Fruit fly (Drosophila melanogaster) whole organism, embryonic: Measurements from ENCODE around the gene Or22b.

Source experiments
- Awh ChIP-seq: fragments of 200-800 bp; sonication (Bioruptor generic); IDR thresholded peaks from 2 replicates; pipeline ENCODE4, ENCODE4 v1.3.6; 2022; ENCODE audit warnings: missing biosample characterization, missing genetic modification characterization
- Blimp-1 ChIP-seq: fragments of 200-800 bp; sonication (Bioruptor generic); optimal IDR thresholded peaks from 3 replicates; lab custom pipeline; 2018; ENCODE audit warnings: missing biosample characterization, missing genetic modification characterization, mild to moderate bottlenecking, moderate library complexity, missing genetic modification reagents
- CG10565 ChIP-seq: fragments of 200-800 bp; sonication (Bioruptor generic); optimal IDR thresholded peaks from 3 replicates; lab custom pipeline; 2016; ENCODE audit warnings: missing biosample characterization, mild to moderate bottlenecking, missing genetic modification characterization
- CG10979 ChIP-seq: fragments of 200-800 bp; sonication (Bioruptor generic); optimal IDR thresholded peaks from 2 replicates; lab custom pipeline; 2018; ENCODE audit warnings: missing biosample characterization, mild to moderate bottlenecking, missing genetic modification characterization, moderate library complexity
- CG12769 ChIP-seq: fragments of 200-800 bp; sonication (Bioruptor generic); optimal IDR thresholded peaks from 2 replicates; lab custom pipeline; 2019; ENCODE audit warnings: missing biosample characterization, mild to moderate bottlenecking, missing genetic modification characterization, moderate library complexity
- CG13296 ChIP-seq: fragments of 200-800 bp; sonication (Bioruptor generic); optimal IDR thresholded peaks from 3 replicates; lab custom pipeline; 2018; ENCODE audit warnings: missing biosample characterization, mild to moderate bottlenecking, missing genetic modification characterization
- CG13775 ChIP-seq: fragments of 200-800 bp; sonication (Bioruptor generic); optimal IDR thresholded peaks from 3 replicates; lab custom pipeline; 2017; ENCODE audit warnings: missing biosample characterization, mild to moderate bottlenecking, missing genetic modification characterization
- CG17359 ChIP-seq: fragments of 200-800 bp; sonication (Bioruptor generic); optimal IDR thresholded peaks from 3 replicates; lab custom pipeline; 2018; ENCODE audit warnings: missing biosample characterization, mild to moderate bottlenecking, missing genetic modification characterization, moderate library complexity
- CG18764 ChIP-seq: fragments of 200-800 bp; sonication (Bioruptor generic); optimal IDR thresholded peaks from 3 replicates; lab custom pipeline; 2016; ENCODE audit warnings: missing biosample characterization, missing genetic modification characterization
- CG2678 ChIP-seq: fragments of 200-800 bp; sonication (Bioruptor generic); optimal IDR thresholded peaks from 3 replicates; lab custom pipeline; 2019; ENCODE audit warnings: missing biosample characterization, mild to moderate bottlenecking, missing genetic modification characterization, moderate library complexity
- CG2712 ChIP-seq: fragments of 200-800 bp; optimal IDR thresholded peaks from 3 replicates; lab custom pipeline; 2019; ENCODE audit warnings: missing biosample characterization, mild to moderate bottlenecking, missing genetic modification characterization, moderate library complexity
- CG3407 ChIP-seq: fragments of 200-800 bp; sonication (Bioruptor generic); optimal IDR thresholded peaks from 2 replicates; lab custom pipeline; 2018; ENCODE audit warnings: missing biosample characterization, mild to moderate bottlenecking, missing genetic modification characterization
- CG4730 ChIP-seq: fragments of 200-800 bp; sonication (Bioruptor generic); IDR thresholded peaks from 2 replicates; pipeline ENCODE4 v1.3.6; 2022; ENCODE audit warnings: missing biosample characterization, missing genetic modification characterization
- CG5953 ChIP-seq: fragments of 200-800 bp; sonication (Bioruptor generic); IDR thresholded peaks from 2 replicates; pipeline ENCODE4 v1.3.6; 2022; ENCODE audit warnings: missing biosample characterization, missing genetic modification characterization
- CG6272 ChIP-seq: fragments of 200-800 bp; sonication (Bioruptor generic); IDR thresholded peaks from 2 replicates; pipeline ENCODE4 v1.3.6; 2022; ENCODE audit warnings: missing biosample characterization, missing genetic modification characterization
- CG7928 ChIP-seq: fragments of 200-800 bp; sonication (Bioruptor generic); optimal IDR thresholded peaks from 2 replicates; lab custom pipeline; 2017; ENCODE audit warnings: missing biosample characterization, mild to moderate bottlenecking, missing genetic modification characterization
- CG9932 ChIP-seq: fragments of 200-800 bp; sonication (Bioruptor generic); IDR thresholded peaks from 2 replicates; pipeline ENCODE4 v1.3.6; 2022; ENCODE audit warnings: missing biosample characterization, missing genetic modification characterization
- Chrac-16 ChIP-seq: fragments of 200-800 bp; sonication (Bioruptor generic); optimal IDR thresholded peaks from 3 replicates; lab custom pipeline; 2016; ENCODE audit warnings: missing biosample characterization, missing genetic modification characterization
- H15 ChIP-seq: fragments of 200-800 bp; sonication (Bioruptor generic); IDR thresholded peaks from 3 replicates; pipeline ENCODE4 v1.3.6; 2022; ENCODE audit warnings: missing biosample characterization, missing genetic modification characterization
- Jarid2 ChIP-seq: fragments of 200-800 bp; sonication (Bioruptor generic); optimal IDR thresholded peaks from 3 replicates; lab custom pipeline; 2017; ENCODE audit warnings: mild to moderate bottlenecking, missing biosample characterization, missing genetic modification reagents, missing genetic modification characterization
- MESR4 ChIP-seq: fragments of 200-800 bp; sonication (Bioruptor generic); optimal IDR thresholded peaks from 2 replicates; lab custom pipeline; 2018; ENCODE audit warnings: missing biosample characterization, mild to moderate bottlenecking, missing genetic modification characterization, moderate library complexity
- MTF-1 ChIP-seq: fragments of 200-800 bp; sonication (Bioruptor generic); optimal IDR thresholded peaks from 2 replicates; lab custom pipeline; 2018; ENCODE audit warnings: missing biosample characterization, mild to moderate bottlenecking, missing genetic modification characterization, borderline replicate concordance
- Mes4 ChIP-seq: fragments of 200-800 bp; sonication (Bioruptor generic); optimal IDR thresholded peaks from 2 replicates; lab custom pipeline; 2016; ENCODE audit warnings: missing biosample characterization, missing genetic modification characterization
- Optix ChIP-seq: fragments of 200-800 bp; sonication (Bioruptor generic); IDR thresholded peaks from 3 replicates; pipeline ENCODE4 v1.3.6; 2022; ENCODE audit warnings: missing biosample characterization, missing genetic modification characterization
- Ssrp ChIP-seq: fragments of 200-800 bp; sonication (Bioruptor generic); optimal IDR thresholded peaks from 2 replicates; lab custom pipeline; 2018; ENCODE audit warnings: missing biosample characterization, mild to moderate bottlenecking, missing genetic modification characterization, moderate library complexity
- al ChIP-seq: fragments of 200-800 bp; sonication (Bioruptor generic); IDR thresholded peaks from 2 replicates; pipeline ENCODE4 v1.3.6; 2022; ENCODE audit warnings: missing biosample characterization, missing genetic modification characterization
- az2 ChIP-seq: fragments of 200-800 bp; sonication (Bioruptor generic); optimal IDR thresholded peaks from 3 replicates; lab custom pipeline; 2016; ENCODE audit warnings: missing biosample characterization, missing genetic modification characterization
- eve ChIP-seq, 2 experiments: fragments of >200 bp; optimal IDR thresholded peaks; 2 replicates each; lab custom pipeline; 2017; ENCODE audit warnings: missing biosample characterization in 2 of 2, missing genetic modification characterization in 2 of 2
- gem ChIP-seq: fragments of 200-800 bp; sonication (Bioruptor generic); optimal IDR thresholded peaks from 2 replicates; lab custom pipeline; 2019; ENCODE audit warnings: missing biosample characterization, mild to moderate bottlenecking, missing genetic modification characterization, moderate library complexity
- grn ChIP-seq: fragments of 200-800 bp; sonication (Bioruptor generic); optimal IDR thresholded peaks from 3 replicates; lab custom pipeline; 2017; ENCODE audit warnings: missing biosample characterization, missing genetic modification characterization
- her ChIP-seq: fragments of 200-800 bp; sonication (Bioruptor generic); optimal IDR thresholded peaks from 2 replicates; lab custom pipeline; 2016; ENCODE audit warnings: missing biosample characterization, missing genetic modification characterization
- kah ChIP-seq: fragments of 200-800 bp; sonication (Bioruptor generic); optimal IDR thresholded peaks from 2 replicates; lab custom pipeline; 2018; ENCODE audit warnings: missing biosample characterization, mild to moderate bottlenecking, missing genetic modification characterization
- mirr ChIP-seq: fragments of 200-800 bp; sonication (Bioruptor generic); optimal IDR thresholded peaks from 3 replicates; lab custom pipeline; 2018; ENCODE audit warnings: missing biosample characterization, mild to moderate bottlenecking, missing genetic modification characterization
- prd ChIP-seq, 3 experiments: fragments of >200 bp in 2 of 3; fragments of 200-800 bp in 1 of 3; sonication (Bioruptor generic) in 1 of 3; optimal IDR thresholded peaks in 2 of 3; IDR thresholded peaks in 1 of 3; 2 replicates in 2 of 3; 3 replicates in 1 of 3; pipeline versions ENCODE4 v1.3.6 to Lab custom; 2017 to 2022; ENCODE audit warnings: missing biosample characterization in 1 of 3, missing genetic modification characterization in 1 of 3
- psq ChIP-seq: fragments of 200-800 bp; sonication (Bioruptor generic); optimal IDR thresholded peaks from 2 replicates; lab custom pipeline; 2017; ENCODE audit warnings: missing biosample characterization, missing genetic modification characterization
- sens ChIP-seq: fragments of 200-800 bp; sonication (Bioruptor generic); peaks from one replicate; lab custom pipeline; 2016; ENCODE audit warnings: missing biosample characterization, missing genetic modification characterization
- slou ChIP-seq: fragments of 200-800 bp; sonication (Bioruptor generic); optimal IDR thresholded peaks from 3 replicates; lab custom pipeline; 2016; ENCODE audit warnings: missing biosample characterization, missing genetic modification characterization
- sqz ChIP-seq: fragments of 200-800 bp; sonication (Bioruptor generic); optimal IDR thresholded peaks from 3 replicates; lab custom pipeline; 2018; ENCODE audit warnings: missing biosample characterization, mild to moderate bottlenecking, missing genetic modification characterization
- tgo ChIP-seq: fragments of 200-800 bp; sonication (Bioruptor generic); IDR thresholded peaks from 3 replicates; pipeline ENCODE4 v1.3.6; 2022; ENCODE audit warnings: missing biosample characterization, missing genetic modification characterization
- unc-4 ChIP-seq: fragments of 200-800 bp; sonication (Bioruptor generic); IDR thresholded peaks from 2 replicates; pipeline ENCODE4 v1.3.6; 2022; ENCODE audit warnings: missing biosample characterization, missing genetic modification characterization; ENCODE audit not compliant: partially characterized antibody
- unpg ChIP-seq: fragments of 200-800 bp; sonication (Bioruptor generic); optimal IDR thresholded peaks from 3 replicates; lab custom pipeline; 2018; ENCODE audit warnings: missing biosample characterization, mild to moderate bottlenecking, missing genetic modification characterization, moderate library complexity
- vvl ChIP-seq: fragments of 200-800 bp; sonication (Bioruptor generic); IDR thresholded peaks from 2 replicates; pipeline ENCODE4 v1.3.6; 2022; ENCODE audit warnings: missing biosample characterization, missing genetic modification characterization
- zfh1 ChIP-seq: fragments of 200-800 bp; sonication (Bioruptor generic); IDR thresholded peaks from 3 replicates; pipeline ENCODE4 v1.3.6; 2022; ENCODE audit warnings: missing biosample characterization, missing genetic modification characterization

Gene Or22b

DNA sequence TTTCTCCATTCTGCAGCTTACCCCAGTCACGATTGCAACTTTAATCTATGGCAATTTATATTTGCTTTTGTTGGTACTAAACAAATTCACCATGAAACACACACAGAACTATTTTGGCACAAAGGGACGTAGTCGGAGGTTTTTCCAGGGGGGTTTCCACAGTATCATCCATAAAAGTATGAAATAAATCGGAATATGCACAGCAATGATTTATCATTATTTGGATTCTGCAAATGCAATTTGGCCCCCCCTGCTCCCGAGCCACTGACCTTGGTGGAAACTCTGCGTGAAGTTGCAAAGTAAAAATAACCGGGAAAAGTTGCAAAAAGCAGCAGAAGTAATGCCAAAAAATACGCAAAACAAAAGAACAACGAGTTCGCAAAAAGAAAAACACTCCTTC, 35.4 kb downstream of the Or22b start (continued):
- no peak for TF ChIP-seq prd (optimal IDR thresholded peaks at IDR 0.05; lab: Kevin White, UChicago)
- peak; percentile 57; the same call in 2 of the 3 replicates for TF ChIP-seq prd (GFP tag; IDR thresholded peaks at IDR 0.05; lab: Robert Waterston, UW)
- TF ChIP-seq psq (GFP tag; lab: Kevin White, UChicago) = no peak
- TF ChIP-seq al (GFP tag; lab: Robert Waterston, UW) = no peak
- no peak for TF ChIP-seq CG3407
- TF ChIP-seq CG9932 (GFP tag; lab: Robert Waterston, UW) = peak; percentile 39
- TF ChIP-seq CG2712 (tag; lab: Kevin White, UChicago) = no peak
- TF ChIP-seq Mes4 (GFP tag; lab: Kevin White, UChicago) = no peak
- TF ChIP-seq gem = peak; percentile 18
- TF ChIP-seq CG13296 = no peak

- TF ChIP-seq Ssrp (tag; lab: Kevin White, UChicago) = no peak
- TF ChIP-seq vvl = peak; percentile 9; the same call in 1 of the 2 replicates
- no peak for TF ChIP-seq unpg (GFP tag; lab: Kevin White, UChicago)
- TF ChIP-seq tgo (GFP tag; lab: Robert Waterston, UW) = no peak
- peak; percentile 70 for TF ChIP-seq sqz (GFP tag; lab: Kevin White, UChicago)
- no peak for TF ChIP-seq MTF-1 (GFP tag; lab: Kevin White, UChicago)
- TF ChIP-seq zfh1 = 0 out of 3 replicates have a peak, but pooled peaks have one; percentile 13
- TF ChIP-seq CG17359 (tag; lab: Kevin White, UChicago) = peak; percentile 37
- no peak for TF ChIP-seq CG4730 (GFP tag; lab: Robert Waterston, UW)
- TF ChIP-seq eve (GFP tag; optimal IDR thresholded peaks at IDR 0.05; lab: Kevin White, UChicago) = peak in 1 of 2 experiments; percentile 33
- TF ChIP-seq H15 (GFP tag; lab: Robert Waterston, UW) = no peak
- no peak for TF ChIP-seq MESR4 (GFP tag; lab: Kevin White, UChicago)
- no peak for TF ChIP-seq CG7928
- no peak for TF ChIP-seq Jarid2 (GFP tag; lab: Kevin White, UChicago)
- peak; percentile 10 for TF ChIP-seq gem
- TF ChIP-seq al (GFP tag; lab: Robert Waterston, UW) = no peak
- TF ChIP-seq CG9932 (GFP tag; lab: Robert Waterston, UW) = no peak
- no peak for TF ChIP-seq CG13775
- peak; percentile 1 for TF ChIP-seq CG10979 (tag; lab: Kevin White, UChicago)
- TF ChIP-seq CG5953 (GFP tag; lab: Robert Waterston, UW) = no peak
- no peak for TF ChIP-seq mirr (GFP tag; lab: Kevin White, UChicago)
- TF ChIP-seq CG12769 (tag; lab: Kevin White, UChicago) = no peak
- no peak for TF ChIP-seq az2 (GFP tag; lab: Kevin White, UChicago)
- TF ChIP-seq sens (GFP tag; lab: Kevin White, UChicago) = peak; percentile 71
- peak; percentile 51 for TF ChIP-seq Blimp-1 (GFP tag; lab: Kevin White, UChicago)
- TF ChIP-seq slou (GFP tag; lab: Kevin White, UChicago) = no peak
- TF ChIP-seq Optix (GFP tag; lab: Robert Waterston, UW) = no peak
- no peak for TF ChIP-seq CG2678
- no peak for TF ChIP-seq her (GFP tag; lab: Kevin White, UChicago)
- TF ChIP-seq unc-4 (GFP tag; lab: Robert Waterston, UW) = no peak
- TF ChIP-seq CG6272 = no peak
- no peak for TF ChIP-seq kah (GFP tag; lab: Kevin White, UChicago)
- peak; percentile 28 for TF ChIP-seq grn (GFP tag; lab: Kevin White, UChicago)
- no peak for TF ChIP-seq Chrac-16 (GFP tag; lab: Kevin White, UChicago)
- TF ChIP-seq Awh = no peak
- TF ChIP-seq CG18764 (GFP tag; lab: Kevin White, UChicago) = no peak
- TF ChIP-seq CG10565 = no peak
These were observed 37.5 kb downstream of the Or22b start for dm6 chr2L:1559811-1560501.
